Fruit fly (Drosophila melanogaster) whole organism: Measurements from ENCODE around the gene CG34290.

Experiments
- CG8478 ChIP-seq: fragments of >200 bp; optimal IDR thresholded peaks from 2 replicates; lab custom pipeline; 2018; ENCODE audit warnings: inconsistent platforms
- pan ChIP-seq: fragments of >200 bp; optimal IDR thresholded peaks from 2 replicates; lab custom pipeline; 2017
- psq ChIP-seq: fragments of >200 bp; optimal IDR thresholded peaks from 2 replicates; lab custom pipeline; 2017

dm6 chr3R:24264414-24265363, 24.9 kb downstream of the CG34290 start:
- TF ChIP-seq CG8478, result no peak
- no peak for TF ChIP-seq pan (lab: Kevin White, UChicago)
- TF ChIP-seq psq (lab: Kevin White, UChicago), result no peak
